Worm (Caenorhabditis elegans): ENCODE results near the gene ver-4.

DNA sequence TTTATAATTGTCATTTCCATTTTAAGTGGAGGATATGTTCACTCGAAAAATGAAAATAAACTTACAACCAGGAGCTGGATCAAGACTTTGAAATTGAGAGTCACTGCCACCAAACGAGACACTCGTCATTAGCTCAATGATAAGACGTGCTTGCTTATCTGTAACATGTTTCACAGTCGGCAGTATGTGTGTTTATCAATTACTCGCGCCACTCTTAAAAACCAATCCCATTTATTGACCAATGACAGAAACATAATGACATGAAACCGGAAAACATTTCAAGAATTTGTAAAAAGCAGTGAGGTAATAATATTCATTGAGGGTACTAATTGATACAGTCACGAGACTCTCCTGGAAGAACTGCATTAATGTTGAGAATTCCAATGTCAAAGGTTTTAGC, 25.9 kb downstream of the ver-4 start, which contains the start of gene del-5:
- TF ChIP-seq ama-1 (optimal IDR thresholded peaks at IDR 0.05) (no peak), ceh-13 (GFP tag; optimal IDR thresholded peaks at IDR 0.05) (no peak), hmbx-1 (tag; optimal IDR thresholded peaks at IDR 0.05) (no peak), hmg-4 (GFP tag; optimal IDR thresholded peaks at IDR 0.05) (no peak), tra-4 (tag; optimal IDR thresholded peaks at IDR 0.05) (no peak), flt-1 (GFP tag; IDR thresholded peaks at IDR 0.05) (no peak), hnd-1 (tag; optimal IDR thresholded peaks at IDR 0.05) (no peak), pes-1 (GFP tag; IDR thresholded peaks at IDR 0.05) (no peak), sea-1 (GFP tag; conservative IDR thresholded peaks at IDR 0.05) (no peak), ceh-36 (tag; optimal IDR thresholded peaks at IDR 0.05) (no peak), aly-1 (tag; optimal IDR thresholded peaks at IDR 0.05) (no peak)
